Fruit fly (Drosophila melanogaster): ENCODE measurements around the gene Pax.

Pax gene

dm6 chr2L:19418017-19418416, 8.4 kb downstream of the Pax start, which contains the start of gene lectin-37Da:
Gene lectin-37Da (plus strand): TSS chr2L:19418317.
- TF ChIP-seq fd96Ca (GFP tag; IDR thresholded peaks at IDR 0.05) (no peak), CG8159 (tag; optimal IDR thresholded peaks at IDR 0.05) (no peak), CG12605 (GFP tag; IDR thresholded peaks at IDR 0.05) (no peak), Pif1B (GFP tag; optimal IDR thresholded peaks at IDR 0.05) (no peak), CG14655 (GFP tag; optimal IDR thresholded peaks at IDR 0.05) (no peak), Ets98B (GFP tag; IDR thresholded peaks at IDR 0.05) (no peak), CG13204 (GFP tag; optimal IDR thresholded peaks at IDR 0.05) (no peak), Pif1A (GFP tag; optimal IDR thresholded peaks at IDR 0.05) (no peak), Snoo (tag; optimal IDR thresholded peaks at IDR 0.05) (no peak), CG17806 (tag; optimal IDR thresholded peaks at IDR 0.05) (no peak)

dm6 chr2L:19416602-19417497, 9.5 kb downstream of the Pax start, which contains the start of gene Lectin-galC1:
Gene Lectin-galC1 (plus strand): TSS chr2L:19417447.
- TF ChIP-seq CG8301 (tag; optimal IDR thresholded peaks at IDR 0.05) (peak; percentile 71), CG32121 (GFP tag; IDR thresholded peaks at IDR 0.05) (peak; percentile 83), CG12605 (GFP tag; IDR thresholded peaks at IDR 0.05) (peak; percentile 27; the same call in 1 of the 2 replicates), CG15710 (tag; optimal IDR thresholded peaks at IDR 0.05) (no peak), CG14655 (GFP tag; optimal IDR thresholded peaks at IDR 0.05) (peak; percentile 66), Pif1A (GFP tag; optimal IDR thresholded peaks at IDR 0.05) (peak; percentile 54), CG10348 (GFP tag; IDR thresholded peaks at IDR 0.05) (peak; percentile 62), rn (GFP tag; IDR thresholded peaks at IDR 0.05) (peak; percentile 48; the same call in 1 of the 2 replicates), D1 (tag; optimal IDR thresholded peaks at IDR 0.05) (no peak), CG9948 (tag; optimal IDR thresholded peaks at IDR 0.05) (peak; percentile 12), CG4496 (GFP tag; IDR thresholded peaks at IDR 0.05) (peak; percentile 91), Ets98B (GFP tag; IDR thresholded peaks at IDR 0.05) (peak; percentile 84), Snoo (tag; optimal IDR thresholded peaks at IDR 0.05) (no peak), gl (tag; optimal IDR thresholded peaks at IDR 0.05) (no peak), Pif1B (GFP tag; optimal IDR thresholded peaks at IDR 0.05) (peak; percentile 49), CG8159 (tag; optimal IDR thresholded peaks at IDR 0.05) (peak; percentile 2), CG17806 (tag; optimal IDR thresholded peaks at IDR 0.05) (peak; percentile 4)

dm6 chr2L:19415859-19416258, 10.5 kb downstream of the Pax start:
- TF ChIP-seq Snoo (tag; optimal IDR thresholded peaks at IDR 0.05) (no peak), CG13204 (GFP tag; optimal IDR thresholded peaks at IDR 0.05) (no peak)

dm6 chr2L:19415133-19415532, 11.3 kb downstream of the Pax start:
- TF ChIP-seq CG32121 (GFP tag; IDR thresholded peaks at IDR 0.05) (no peak), D1 (tag; optimal IDR thresholded peaks at IDR 0.05) (no peak), CG17806 (tag; optimal IDR thresholded peaks at IDR 0.05) (no peak), Pif1A (GFP tag; optimal IDR thresholded peaks at IDR 0.05) (no peak)

- peak; percentile 10 for TF ChIP-seq CG13204 (GFP tag; optimal IDR thresholded peaks at IDR 0.05)
- TF ChIP-seq CG32121 (GFP tag; IDR thresholded peaks at IDR 0.05), result peak; percentile 47; the same call in 1 of the 2 replicates
- TF ChIP-seq CG12605 (GFP tag; IDR thresholded peaks at IDR 0.05), result 0 out of 2 replicates have a peak, but pooled peaks have one; percentile 31
- no peak for TF ChIP-seq Pif1B (GFP tag; optimal IDR thresholded peaks at IDR 0.05)
- TF ChIP-seq CG4496 (GFP tag; IDR thresholded peaks at IDR 0.05), result peak; percentile 15; the same call in 1 of the 3 replicates
These were observed 12.1 kb downstream of the Pax start for dm6 chr2L:19414233-19414749.

- TF ChIP-seq fd96Ca (GFP tag; IDR thresholded peaks at IDR 0.05), result no peak
- no peak for TF ChIP-seq CG13204 (GFP tag; optimal IDR thresholded peaks at IDR 0.05)
- no peak for TF ChIP-seq CG10348 (GFP tag; IDR thresholded peaks at IDR 0.05)
- TF ChIP-seq CG34367 (tag; optimal IDR thresholded peaks at IDR 0.05), result no peak
- no peak for TF ChIP-seq CG4496 (GFP tag; IDR thresholded peaks at IDR 0.05)
- no peak for TF ChIP-seq CG9948 (tag; optimal IDR thresholded peaks at IDR 0.05)
- no peak for TF ChIP-seq Snoo (tag; optimal IDR thresholded peaks at IDR 0.05)
- TF ChIP-seq rn (GFP tag; IDR thresholded peaks at IDR 0.05), result no peak
- TF ChIP-seq gl (tag; optimal IDR thresholded peaks at IDR 0.05), result no peak
- no peak for TF ChIP-seq CG8301 (tag; optimal IDR thresholded peaks at IDR 0.05)
- no peak for TF ChIP-seq CG15710 (tag; optimal IDR thresholded peaks at IDR 0.05)
- no peak for TF ChIP-seq CG12605 (GFP tag; IDR thresholded peaks at IDR 0.05)
- no peak for TF ChIP-seq Pif1A (GFP tag; optimal IDR thresholded peaks at IDR 0.05)
- TF ChIP-seq Pif1B (GFP tag; optimal IDR thresholded peaks at IDR 0.05), result no peak
- TF ChIP-seq CG14655 (GFP tag; optimal IDR thresholded peaks at IDR 0.05), result no peak
- TF ChIP-seq CG17806 (tag; optimal IDR thresholded peaks at IDR 0.05), result no peak
- no peak for TF ChIP-seq D1 (tag; optimal IDR thresholded peaks at IDR 0.05)
- no peak for TF ChIP-seq CG8159 (tag; optimal IDR thresholded peaks at IDR 0.05)
These were observed 13.1 kb downstream of the Pax start for dm6 chr2L:19413118-19413893.
